Fruit fly (Drosophila melanogaster) whole organism, wandering third instar larva: ENCODE measurements around the gene CG15283.

ENCODE experiments used
- Abd-B ChIP-seq: fragments of >200 bp; optimal IDR thresholded peaks from 2 replicates; lab custom pipeline; 2017; ENCODE audit warnings: missing biosample characterization, missing genetic modification characterization
- CG32264 ChIP-seq: fragments of 200-800 bp; sonication (Bioruptor generic); optimal IDR thresholded peaks from 2 replicates; lab custom pipeline; 2016; ENCODE audit warnings: missing biosample characterization, missing genetic modification characterization
- CG9705 ChIP-seq: fragments of 200-800 bp; sonication (Bioruptor generic); optimal IDR thresholded peaks from 2 replicates; lab custom pipeline; 2018; ENCODE audit warnings: missing biosample characterization, mild to moderate bottlenecking, missing genetic modification characterization
- Dfd ChIP-seq: fragments of >200 bp; optimal IDR thresholded peaks from 2 replicates; lab custom pipeline; 2017; ENCODE audit warnings: missing biosample characterization, missing genetic modification characterization
- OdsH ChIP-seq: fragments of 200-800 bp; sonication (Bioruptor generic); optimal IDR thresholded peaks from 2 replicates; lab custom pipeline; 2016; ENCODE audit warnings: missing biosample characterization, mild to moderate bottlenecking, missing genetic modification characterization
- Vsx2 ChIP-seq: fragments of 200-300, 225-300 bp; sonication (Bioruptor generic); optimal IDR thresholded peaks from 2 replicates; lab custom pipeline; 2018; ENCODE audit warnings: missing biosample characterization, missing genetic modification characterization; ENCODE audit not compliant: partially characterized antibody
- dl ChIP-seq, 2 experiments: fragments of 175-275, 200-275 bp in 1 of 2; fragments of 200-275 bp in 1 of 2; sonication (Bioruptor generic); optimal IDR thresholded peaks; lab custom pipeline; 2018; ENCODE audit warnings: mild to moderate bottlenecking in 2 of 2, missing biosample characterization in 2 of 2, missing genetic modification characterization in 2 of 2, moderate library complexity in 2 of 2; ENCODE audit not compliant: partially characterized antibody in 2 of 2, insufficient read depth in 1 of 2
- fru ChIP-seq: fragments of 200-800 bp; sonication (Bioruptor generic); optimal IDR thresholded peaks from 3 replicates; lab custom pipeline; 2016; ENCODE audit warnings: missing biosample characterization, mild to moderate bottlenecking, missing genetic modification characterization
- h ChIP-seq: fragments of 200-800 bp; sonication (Bioruptor generic); optimal IDR thresholded peaks from 3 replicates; lab custom pipeline; 2016; ENCODE audit warnings: missing biosample characterization, mild to moderate bottlenecking, missing genetic modification characterization
- psq ChIP-seq: fragments of 200-800 bp; sonication (Bioruptor generic); optimal IDR thresholded peaks from 3 replicates; lab custom pipeline; 2017; ENCODE audit warnings: missing biosample characterization, mild to moderate bottlenecking, missing genetic modification characterization, moderate library complexity

DNA sequence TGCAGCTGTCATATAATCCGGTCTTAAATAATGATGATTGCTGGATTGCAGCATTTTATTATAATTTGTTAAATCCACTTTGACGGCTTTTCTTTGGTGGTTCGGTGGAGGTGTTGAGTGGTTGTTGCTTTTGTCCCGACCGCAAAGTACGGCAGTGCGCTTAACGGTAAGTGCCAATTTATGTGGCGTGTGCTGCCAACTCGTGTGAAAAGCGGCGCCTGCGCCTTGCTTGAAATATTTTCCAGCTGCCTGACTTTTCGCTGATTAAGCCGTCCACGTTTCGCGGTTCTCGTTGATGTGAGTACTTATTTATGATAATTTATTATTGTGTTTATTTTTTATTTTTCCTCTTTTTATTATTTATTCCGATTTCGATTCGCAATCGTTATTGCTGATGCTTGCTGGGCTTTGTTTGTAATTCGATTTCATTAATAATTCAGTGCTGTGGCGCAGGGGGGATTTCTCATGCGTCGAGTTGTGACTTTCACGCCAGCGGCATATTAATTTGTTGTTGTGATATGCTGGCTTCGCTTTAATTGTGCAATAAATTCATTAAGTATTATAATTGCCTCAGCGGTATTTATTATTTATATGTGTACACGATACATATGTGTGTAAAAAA is 42.2 kb downstream of the CG15283 start:
- no peak for TF ChIP-seq CG32264
- TF ChIP-seq psq (GFP tag; lab: Kevin White, UChicago) = no peak
- no peak for TF ChIP-seq dl (GFP tag; optimal IDR thresholded peaks at IDR 0.05; lab: Kevin White, UChicago; ENCODE audit: insufficient read depth in 1 of 2, partially characterized antibody in 2 of 2)
- no peak for TF ChIP-seq Vsx2
- TF ChIP-seq Abd-B (GFP tag; lab: Kevin White, UChicago) = no peak
- no peak for TF ChIP-seq h
- TF ChIP-seq fru = no peak
- TF ChIP-seq CG9705 (GFP tag; lab: Kevin White, UChicago) = no peak
- no peak for TF ChIP-seq Dfd (GFP tag; lab: Kevin White, UChicago)
- TF ChIP-seq OdsH (GFP tag; lab: Kevin White, UChicago) = no peak
